Fruit fly (Drosophila melanogaster) whole organism, embryonic: ENCODE data around the gene CG13008.

Source experiments
- Atf-2 ChIP-seq: fragments of 200-800 bp; sonication (Bioruptor generic); optimal IDR thresholded peaks from 2 replicates; lab custom pipeline; 2016; ENCODE audit warnings: missing biosample characterization, missing genetic modification characterization
- Awh ChIP-seq: fragments of 200-800 bp; sonication (Bioruptor generic); IDR thresholded peaks from 2 replicates; pipeline ENCODE4, ENCODE4 v1.3.6; 2022; ENCODE audit warnings: missing biosample characterization, missing genetic modification characterization
- Bdp1 ChIP-seq: fragments of 200-800 bp; sonication (Bioruptor generic); optimal IDR thresholded peaks from 3 replicates; lab custom pipeline; 2016; ENCODE audit warnings: missing biosample characterization, missing genetic modification characterization
- CG11085 ChIP-seq: fragments of 200-800 bp; sonication (Bioruptor generic); IDR thresholded peaks from 2 replicates; pipeline ENCODE4 v1.3.6; 2022; ENCODE audit warnings: missing biosample characterization, missing genetic modification characterization
- CG13894 ChIP-seq: fragments of 200-800 bp; sonication (Bioruptor generic); optimal IDR thresholded peaks from 3 replicates; lab custom pipeline; 2018; ENCODE audit warnings: missing biosample characterization, mild to moderate bottlenecking, missing genetic modification characterization, moderate library complexity
- CG14014 ChIP-seq: fragments of 200-800 bp; sonication (Bioruptor generic); IDR thresholded peaks from 2 replicates; pipeline ENCODE4 v1.3.6; 2022; ENCODE audit warnings: missing biosample characterization, missing genetic modification characterization
- CG16779 ChIP-seq: fragments of 200-800 bp; sonication (Bioruptor generic); IDR thresholded peaks from 2 replicates; pipeline ENCODE4 v1.3.6; 2022; ENCODE audit warnings: missing biosample characterization, missing genetic modification characterization
- CG17186 ChIP-seq: fragments of 200-800 bp; sonication (Bioruptor generic); optimal IDR thresholded peaks from 3 replicates; lab custom pipeline; 2017; ENCODE audit warnings: missing biosample characterization, missing genetic modification reagents, missing genetic modification characterization
- CG17385 ChIP-seq: fragments of 200-800 bp; sonication (Bioruptor generic); optimal IDR thresholded peaks from 3 replicates; lab custom pipeline; 2018; ENCODE audit warnings: missing biosample characterization, mild to moderate bottlenecking, missing genetic modification characterization
- CG17612 ChIP-seq: fragments of 200-800 bp; sonication (Bioruptor generic); IDR thresholded peaks from 2 replicates; pipeline ENCODE4 v1.3.6; 2022; ENCODE audit warnings: missing biosample characterization, missing genetic modification characterization
- CG3847 ChIP-seq: fragments of 200-800 bp; sonication (Bioruptor generic); IDR thresholded peaks from 2 replicates; pipeline ENCODE4 v1.3.6; 2022; ENCODE audit warnings: missing biosample characterization, missing genetic modification characterization
- CG7271 ChIP-seq: fragments of 200-800 bp; sonication (Bioruptor generic); optimal IDR thresholded peaks from 2 replicates; lab custom pipeline; 2018; ENCODE audit warnings: missing biosample characterization, mild to moderate bottlenecking, missing genetic modification characterization, moderate library complexity
- CG9727 ChIP-seq: fragments of 200-800 bp; sonication (Bioruptor generic); optimal IDR thresholded peaks from 3 replicates; lab custom pipeline; 2017; ENCODE audit warnings: missing biosample characterization, mild to moderate bottlenecking, missing genetic modification characterization
- E2f1 ChIP-seq: fragments of 200-800 bp; sonication (Bioruptor generic); IDR thresholded peaks from 2 replicates; pipeline ENCODE4 v1.3.6; 2022; ENCODE audit warnings: missing biosample characterization, missing genetic modification characterization
- Ets65A ChIP-seq: fragments of 200-800 bp; sonication (Bioruptor generic); peaks from one replicate; lab custom pipeline; 2016; ENCODE audit warnings: missing biosample characterization, missing genetic modification characterization
- Kr ChIP-seq: fragments of 200-800 bp; sonication (Bioruptor generic); optimal IDR thresholded peaks from 2 replicates; lab custom pipeline; 2017; ENCODE audit warnings: missing biosample characterization, mild to moderate bottlenecking, missing genetic modification characterization
- Neu2 ChIP-seq: fragments of 200-800 bp; sonication (Bioruptor generic); optimal IDR thresholded peaks from 3 replicates; lab custom pipeline; 2016; ENCODE audit warnings: missing biosample characterization, missing genetic modification characterization, borderline replicate concordance
- Tbp ChIP-seq: fragments of >200 bp; optimal IDR thresholded peaks from 2 replicates; lab custom pipeline; 2018; ENCODE audit warnings: missing biosample characterization, missing genetic modification characterization
- abd-A ChIP-seq: fragments of 200-800 bp; sonication (Bioruptor generic); optimal IDR thresholded peaks from 3 replicates; lab custom pipeline; 2019; ENCODE audit warnings: missing biosample characterization, mild to moderate bottlenecking, missing genetic modification characterization, moderate library complexity
- bab2 ChIP-seq: fragments of 200-800 bp; sonication (Bioruptor generic); optimal IDR thresholded peaks from 2 replicates; lab custom pipeline; 2016; ENCODE audit warnings: missing biosample characterization, missing genetic modification characterization
- grau ChIP-seq: fragments of 200-800 bp; optimal IDR thresholded peaks from 3 replicates; lab custom pipeline; 2019; ENCODE audit warnings: missing biosample characterization, mild to moderate bottlenecking, missing genetic modification characterization, moderate library complexity
- grn ChIP-seq: fragments of 200-800 bp; sonication (Bioruptor generic); optimal IDR thresholded peaks from 3 replicates; lab custom pipeline; 2017; ENCODE audit warnings: missing biosample characterization, missing genetic modification characterization
- gro ChIP-seq: fragments of 200-800 bp; sonication (Bioruptor generic); optimal IDR thresholded peaks from 2 replicates; lab custom pipeline; 2016; ENCODE audit warnings: missing biosample characterization, missing genetic modification characterization
- klu ChIP-seq: fragments of 200-800 bp; sonication (Bioruptor generic); IDR thresholded peaks from 2 replicates; pipeline ENCODE4 v1.3.6; 2022; ENCODE audit warnings: missing biosample characterization, missing genetic modification characterization
- kni ChIP-seq: fragments of 200-800 bp; sonication (Bioruptor generic); optimal IDR thresholded peaks from 3 replicates; lab custom pipeline; 2017; ENCODE audit warnings: mild to moderate bottlenecking, missing biosample characterization, missing genetic modification reagents, missing genetic modification characterization
- org-1 ChIP-seq: fragments of 200-800 bp; sonication (Bioruptor generic); optimal IDR thresholded peaks from 2 replicates; lab custom pipeline; 2017; ENCODE audit warnings: missing biosample characterization, missing genetic modification characterization
- pros ChIP-seq: fragments of 200-800 bp; sonication (Bioruptor generic); optimal IDR thresholded peaks from 3 replicates; lab custom pipeline; 2019; ENCODE audit warnings: missing biosample characterization, mild to moderate bottlenecking, missing genetic modification characterization, moderate library complexity
- ranshi ChIP-seq: fragments of 200-800 bp; sonication (Bioruptor generic); IDR thresholded peaks from 2 replicates; pipeline ENCODE4 v1.3.6; 2022; ENCODE audit warnings: missing biosample characterization, missing genetic modification characterization
- row ChIP-seq: fragments of 200-800 bp; sonication (Bioruptor generic); IDR thresholded peaks from 3 replicates; pipeline ENCODE4 v1.3.6; 2022; ENCODE audit warnings: missing biosample characterization, missing genetic modification characterization
- sens ChIP-seq: fragments of 200-800 bp; sonication (Bioruptor generic); peaks from one replicate; lab custom pipeline; 2016; ENCODE audit warnings: missing biosample characterization, missing genetic modification characterization
- sens-2 ChIP-seq: fragments of 200-800 bp; sonication (Bioruptor generic); IDR thresholded peaks from 2 replicates; pipeline ENCODE4 v1.3.6; 2022; ENCODE audit warnings: missing biosample characterization, missing genetic modification characterization
- ssp ChIP-seq: fragments of 200-800 bp; sonication (Bioruptor generic); IDR thresholded peaks from 2 replicates; pipeline ENCODE4 v1.3.6; 2022; ENCODE audit warnings: missing biosample characterization, missing genetic modification characterization
- stwl ChIP-seq: fragments of 200-800 bp; sonication (Bioruptor generic); optimal IDR thresholded peaks from 3 replicates; lab custom pipeline; 2018; ENCODE audit warnings: missing biosample characterization, mild to moderate bottlenecking, missing genetic modification characterization, moderate library complexity
- tio ChIP-seq: fragments of 200-800 bp; sonication (Bioruptor generic); optimal IDR thresholded peaks from 2 replicates; lab custom pipeline; 2017; ENCODE audit warnings: missing biosample characterization, missing genetic modification characterization, inconsistent platforms
- toy ChIP-seq: fragments of 200-800 bp; sonication (Bioruptor generic); IDR thresholded peaks from 2 replicates; pipeline ENCODE4 v1.3.6; 2022; ENCODE audit warnings: missing biosample characterization, missing genetic modification characterization
- unpg ChIP-seq: fragments of 200-800 bp; sonication (Bioruptor generic); optimal IDR thresholded peaks from 3 replicates; lab custom pipeline; 2018; ENCODE audit warnings: missing biosample characterization, mild to moderate bottlenecking, missing genetic modification characterization, moderate library complexity
- wdn ChIP-seq: fragments of 200-800 bp; sonication (Bioruptor generic); IDR thresholded peaks from 2 replicates; pipeline ENCODE4 v1.3.6; 2022; ENCODE audit warnings: missing biosample characterization, missing genetic modification characterization

The CG13008 gene

dm6 chrX:16723203-16724173, 12.4 kb downstream of the CG13008 start (continued):
- TF ChIP-seq Neu2 (no peak), tio (GFP tag; lab: Kevin White, UChicago) (peak; percentile 73), org-1 (GFP tag; lab: Kevin White, UChicago) (peak; percentile 84)

- TF ChIP-seq wdn (no peak), klu (GFP tag; lab: Robert Waterston, UW) (no peak), ssp (GFP tag; lab: Robert Waterston, UW) (no peak), CG9727 (GFP tag; lab: Kevin White, UChicago) (no peak), Bdp1 (GFP tag; lab: Kevin White, UChicago) (no peak), kni (GFP tag; lab: Kevin White, UChicago) (no peak), E2f1 (no peak), CG14014 (GFP tag; lab: Robert Waterston, UW) (no peak), gro (GFP tag; lab: Kevin White, UChicago) (no peak), CG7271 (tag; lab: Kevin White, UChicago) (no peak), toy (no peak), Atf-2 (GFP tag; lab: Kevin White, UChicago) (no peak), ranshi (GFP tag; lab: Robert Waterston, UW) (no peak)
These were observed 13.4 kb downstream of the CG13008 start for dm6 chrX:16724544-16724943.

dm6 chrX:16730791-16731190, 19.7 kb downstream of the CG13008 start, which contains the start of gene TwdlX:
Gene TwdlX (plus strand): TSS chrX:16731091.
- no peak for TF ChIP-seq bab2 (GFP tag; lab: Kevin White, UChicago)
- TF ChIP-seq sens-2 = no peak
- no peak for TF ChIP-seq CG3847 (GFP tag; lab: Robert Waterston, UW)
- no peak for TF ChIP-seq row (GFP tag; lab: Robert Waterston, UW)
- TF ChIP-seq, all 482 proteins: peak for 0

dm6 chrX:16733244-16733643, 22.1 kb downstream of the CG13008 start:
- TF ChIP-seq CG17385 (GFP tag; lab: Kevin White, UChicago) = no peak
- no peak for TF ChIP-seq grau (tag; lab: Kevin White, UChicago)
- TF ChIP-seq Tbp (GFP tag; lab: Kevin White, UChicago) = no peak
- no peak for TF ChIP-seq unpg
- no peak for TF ChIP-seq CG17186 (GFP tag; lab: Kevin White, UChicago)
- no peak for TF ChIP-seq CG17612 (GFP tag; lab: Robert Waterston, UW)
- TF ChIP-seq grn (GFP tag; lab: Kevin White, UChicago) = peak; percentile 71
- peak; percentile 3 for TF ChIP-seq sens (GFP tag; lab: Kevin White, UChicago)
- TF ChIP-seq CG16779 = no peak
- no peak for TF ChIP-seq Kr (GFP tag; lab: Kevin White, UChicago)
- TF ChIP-seq CG11085 (GFP tag; lab: Robert Waterston, UW) = no peak
- TF ChIP-seq stwl (tag; lab: Kevin White, UChicago) = no peak
- peak; percentile 45; the same call in 1 of the 2 replicates for TF ChIP-seq Awh (GFP tag; lab: Robert Waterston, UW)
- TF ChIP-seq abd-A (tag; lab: Kevin White, UChicago) = peak; percentile 57
- peak; percentile 34 for TF ChIP-seq Ets65A (GFP tag; lab: Kevin White, UChicago)
- peak; percentile 87 for TF ChIP-seq CG13894
- TF ChIP-seq pros (GFP tag; lab: Kevin White, UChicago) = no peak
